Fruit fly (Drosophila melanogaster): ENCODE data around the gene Hs2st.

dm6 chr2L:19441339-19441738, 3.2 kb downstream of the Hs2st start:
- TF ChIP-seq D1 (tag; optimal IDR thresholded peaks at IDR 0.05): no peak
- TF ChIP-seq EcR (GFP tag; optimal IDR thresholded peaks at IDR 0.05): no peak
- no peak for TF ChIP-seq CG8301 (tag; optimal IDR thresholded peaks at IDR 0.05)
- TF ChIP-seq CG17806 (tag; optimal IDR thresholded peaks at IDR 0.05): no peak
- peak; percentile 25; the same call in 1 of the 2 replicates for TF ChIP-seq rn (GFP tag; IDR thresholded peaks at IDR 0.05)
- TF ChIP-seq CG8159 (tag; optimal IDR thresholded peaks at IDR 0.05): no peak
- no peak for TF ChIP-seq Pif1A (GFP tag; optimal IDR thresholded peaks at IDR 0.05)
- no peak for TF ChIP-seq gl (tag; optimal IDR thresholded peaks at IDR 0.05)
- peak; percentile 38 for TF ChIP-seq Ets98B (GFP tag; IDR thresholded peaks at IDR 0.05)
- TF ChIP-seq CG4496 (GFP tag; IDR thresholded peaks at IDR 0.05): peak; percentile 44; the same call in 1 of the 3 replicates
- peak; percentile 78 for TF ChIP-seq fd96Ca (GFP tag; IDR thresholded peaks at IDR 0.05)
- no peak for TF ChIP-seq CG10348 (GFP tag; IDR thresholded peaks at IDR 0.05)
- TF ChIP-seq CG12605 (GFP tag; IDR thresholded peaks at IDR 0.05): 0 out of 2 replicates have a peak, but pooled peaks have one; percentile 10
- TF ChIP-seq CG32121 (GFP tag; IDR thresholded peaks at IDR 0.05): peak; percentile 22; the same call in 1 of the 2 replicates
